Fruit fly (Drosophila melanogaster): ENCODE data around the gene SkpC.

Gene SkpC

DNA sequence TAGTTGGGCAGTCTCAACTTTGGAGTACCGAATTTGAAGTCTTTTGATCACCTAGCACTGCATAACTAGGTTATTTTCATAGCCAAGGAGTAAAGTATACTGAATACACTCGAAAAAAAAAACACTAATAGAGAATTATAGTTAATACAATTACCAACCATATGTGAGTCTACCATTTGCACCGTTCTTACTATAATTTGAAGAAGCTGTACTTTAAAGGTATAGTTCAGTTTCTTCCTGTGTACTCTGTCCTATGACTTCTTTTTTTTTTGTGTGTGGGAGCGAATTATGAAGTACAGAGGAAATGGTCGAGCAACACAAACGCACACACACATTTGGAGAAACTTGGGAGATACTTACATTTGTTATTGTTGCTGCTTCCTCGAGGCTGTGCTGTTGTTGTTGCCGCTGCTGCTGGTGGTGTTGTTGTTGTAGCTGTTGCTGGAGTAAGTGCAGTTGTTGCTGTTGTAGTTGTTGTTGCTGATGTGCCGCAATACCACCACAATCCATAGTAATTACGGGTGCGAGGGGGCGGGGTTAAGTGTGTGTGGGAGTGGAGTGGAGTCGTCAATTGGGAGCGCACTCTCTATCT lies 34.7 kb downstream of the SkpC start (continued):
- TF ChIP-seq fkh (GFP tag; optimal IDR thresholded peaks at IDR 0.05), result no peak
- peak; percentile 79 to 92 for TF ChIP-seq salr (GFP tag; optimal IDR thresholded peaks at IDR 0.05)
- peak; percentile 84 for TF ChIP-seq CG11294 (GFP tag; IDR thresholded peaks at IDR 0.05)
- TF ChIP-seq Sox102F (GFP tag; optimal IDR thresholded peaks at IDR 0.05), result peak; percentile 87
- TF ChIP-seq ss (GFP tag; optimal IDR thresholded peaks at IDR 0.05), result peak; percentile 75 to 83
- TF ChIP-seq Ets21C (GFP tag; optimal IDR thresholded peaks at IDR 0.05), result peak; percentile 78
- peak; percentile 88 for TF ChIP-seq CG10669 (GFP tag; optimal IDR thresholded peaks at IDR 0.05)
- peak; percentile 34 for TF ChIP-seq Eip93F (GFP tag; optimal IDR thresholded peaks at IDR 0.05)
- TF ChIP-seq eg (GFP tag; IDR thresholded peaks at IDR 0.05), result peak; percentile 95
- peak; percentile 93 for TF ChIP-seq OdsH (GFP tag; optimal IDR thresholded peaks at IDR 0.05)
- TF ChIP-seq CG15336 (GFP tag; IDR thresholded peaks at IDR 0.05), result peak; percentile 96
- TF ChIP-seq topi (GFP tag; optimal IDR thresholded peaks at IDR 0.05), result peak; percentile 93
- TF ChIP-seq Hr38 (GFP tag; optimal IDR thresholded peaks at IDR 0.05), result peak; percentile 38
- peak; percentile 72 for TF ChIP-seq CG16779 (tag; optimal IDR thresholded peaks at IDR 0.05)
- peak; percentile 96 for TF ChIP-seq pdm3 (GFP tag; optimal IDR thresholded peaks at IDR 0.05)
- TF ChIP-seq CG8319 (GFP tag; optimal IDR thresholded peaks at IDR 0.05), result peak; percentile 84
- TF ChIP-seq CG3032 (tag; optimal IDR thresholded peaks at IDR 0.05), result peak; percentile 80
- peak; percentile 91 for TF ChIP-seq cyc (GFP tag; optimal IDR thresholded peaks at IDR 0.05)
- TF ChIP-seq Eip78C (GFP tag), result peak; percentile 98

DNA sequence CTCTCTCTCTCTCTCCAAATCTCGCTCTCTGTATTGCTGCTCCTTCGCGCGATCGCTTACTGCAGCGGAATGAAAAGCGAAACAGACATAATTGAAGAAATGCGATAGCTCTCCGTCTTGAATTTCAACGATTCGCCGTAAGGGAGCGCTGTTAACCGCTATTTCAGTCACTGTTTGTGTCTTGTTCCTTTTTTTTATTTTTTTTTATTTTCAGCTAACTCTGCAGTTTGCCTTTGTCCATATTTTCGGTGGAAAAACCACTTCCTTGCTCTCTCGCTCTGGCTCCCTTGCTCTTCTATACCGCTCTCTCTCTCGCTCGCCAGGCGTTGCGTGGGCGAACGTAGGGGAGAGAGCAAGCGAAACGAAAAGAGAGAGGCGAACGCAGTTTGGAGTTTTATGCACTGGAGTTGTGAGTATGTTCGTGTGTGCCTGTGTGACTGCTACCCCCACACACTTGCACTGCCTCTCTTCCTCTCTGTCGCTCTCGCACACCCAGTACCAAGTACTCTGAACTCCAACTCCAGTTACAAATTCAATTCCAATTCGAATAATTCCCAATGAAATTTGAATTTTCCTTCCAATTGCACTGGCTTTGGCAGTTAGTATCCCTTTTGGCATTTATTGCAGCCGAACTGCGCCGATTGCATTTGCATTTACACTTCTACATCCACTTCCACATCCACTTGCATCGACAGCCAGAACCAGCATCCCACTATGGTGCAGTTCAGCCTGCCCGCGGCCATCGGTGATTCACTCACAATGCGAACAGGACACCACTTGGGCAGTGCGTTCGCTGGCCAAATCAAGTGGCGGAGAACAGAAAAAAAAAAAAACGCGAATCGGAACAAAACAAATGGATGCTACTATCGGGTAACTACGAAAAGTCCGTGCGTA lies 35.5 kb downstream of the SkpC start:
- TF ChIP-seq CG15336 (GFP tag; IDR thresholded peaks at IDR 0.05) (peak; percentile 40; the same call in 1 of the 2 replicates), CG8119 (GFP tag; IDR thresholded peaks at IDR 0.05) (0 out of 3 replicates have a peak, but pooled peaks have one; percentile 21), CG11902 (GFP tag; optimal IDR thresholded peaks at IDR 0.05) (no peak), CG6163 (GFP tag; IDR thresholded peaks at IDR 0.05) (peak; percentile 44; the same call in 2 of the 3 replicates), CG6854 (GFP tag; optimal IDR thresholded peaks at IDR 0.05) (peak; percentile 50), Eip78C (GFP tag) (peak; percentile 66), Hr39 (GFP tag; optimal IDR thresholded peaks at IDR 0.05) (no peak)

DNA sequence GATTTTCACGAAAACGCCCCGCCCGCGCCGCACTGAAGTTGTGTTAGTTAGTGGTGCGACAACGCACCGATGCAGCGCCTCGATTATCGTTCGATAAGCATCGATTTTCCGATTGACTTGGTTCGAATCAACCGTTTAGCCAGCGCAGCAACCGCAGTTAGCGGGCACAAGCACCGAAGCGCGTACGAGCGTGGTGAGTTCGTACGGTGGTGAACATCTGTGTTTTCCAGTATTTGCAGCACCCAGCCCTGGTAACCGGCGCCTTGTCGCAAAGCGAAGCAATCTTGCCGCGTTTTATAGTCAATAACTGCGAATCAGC lies 36.1 kb downstream of the SkpC start, which contains the start of the genes pico and Nup205:
TSS of gene pico (minus strand) at position 71 of the 319 bp plus-strand sequence.
TSS of gene Nup205 (plus strand) at position 226 of the 319 bp plus-strand sequence.
- TF ChIP-seq eg (GFP tag; IDR thresholded peaks at IDR 0.05) (peak; percentile 44; the same call in 1 of the 3 replicates), esn (GFP tag; optimal IDR thresholded peaks at IDR 0.05) (peak; percentile 6), fd59A (GFP tag; optimal IDR thresholded peaks at IDR 0.05) (no peak), CG8119 (GFP tag; IDR thresholded peaks at IDR 0.05) (no peak), CG31627 (GFP tag; optimal IDR thresholded peaks at IDR 0.05) (peak; percentile 4), CG6163 (GFP tag; IDR thresholded peaks at IDR 0.05) (peak; percentile 25; the same call in 1 of the 3 replicates)

DNA sequence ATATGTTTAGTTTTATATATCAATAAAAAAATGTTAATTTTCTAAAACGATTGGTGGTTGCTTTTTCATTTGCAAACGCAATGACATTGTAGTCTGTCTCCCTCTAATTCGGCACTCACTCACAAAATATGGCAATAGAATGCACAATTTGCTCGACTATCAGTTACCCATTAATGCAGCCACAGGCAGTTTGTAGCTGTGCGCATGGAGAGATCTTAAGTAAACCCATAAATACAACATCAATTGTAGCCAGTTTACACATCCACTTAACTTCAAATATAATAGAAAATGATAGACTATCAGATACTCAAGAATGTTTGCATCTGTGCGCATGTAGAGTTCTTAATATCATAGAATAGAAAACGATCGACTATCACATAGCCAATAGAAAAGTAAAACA lies 43.5 kb downstream of the SkpC start:
- TF ChIP-seq CG11762 (GFP tag; optimal IDR thresholded peaks at IDR 0.05; ENCODE audit: insufficient read depth) (no peak), Met (GFP tag; optimal IDR thresholded peaks at IDR 0.05) (no peak), ss (GFP tag; optimal IDR thresholded peaks at IDR 0.05) (no peak), CG8119 (GFP tag; IDR thresholded peaks at IDR 0.05) (no peak), CG9139 (GFP tag; optimal IDR thresholded peaks at IDR 0.05) (no peak)

Measured in whole organism, prepupa.